Worm (Caenorhabditis elegans): ENCODE measurements around the gene clik-1.

Gene clik-1

DNA sequence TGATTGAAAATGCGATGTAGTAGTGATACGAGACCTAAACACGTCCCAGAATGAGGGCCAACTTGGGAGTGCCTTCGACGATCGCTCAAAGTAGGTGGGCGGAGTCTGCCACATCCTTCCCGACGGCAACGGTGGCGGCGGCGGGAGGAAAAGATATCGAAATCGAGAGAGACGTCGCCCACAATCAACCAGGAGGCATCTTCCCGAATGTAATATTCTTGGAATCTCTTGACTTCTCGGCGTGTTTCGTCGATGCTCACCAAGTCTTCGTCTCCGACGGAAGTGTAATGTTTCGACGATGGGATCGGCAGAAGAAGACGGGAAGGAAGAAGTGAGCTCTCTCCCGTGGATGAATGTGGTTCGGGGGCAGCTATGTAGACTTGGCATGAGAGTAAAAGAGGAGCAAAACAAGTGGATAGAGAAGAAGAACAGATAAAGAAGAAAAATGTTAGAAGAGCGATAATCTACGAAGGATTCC, at the start of gene clik-1, which contains the start of gene T25F10.1:
Gene clik-1 (minus strand): TSS at position 281 of the 478 bp plus-strand sequence.
Gene T25F10.1 (plus strand): TSS at position 51 of the 478 bp plus-strand sequence.
- TF ChIP-seq unc-98 (GFP tag; IDR thresholded peaks at IDR 0.05) (no peak), snu-23 (GFP tag; optimal IDR thresholded peaks at IDR 0.05) (peak; percentile 49), lin-13 (GFP tag; optimal IDR thresholded peaks at IDR 0.05) (no peak), lin-14 (GFP tag; optimal IDR thresholded peaks at IDR 0.05) (peak; percentile 83), dsc-1 (tag; optimal IDR thresholded peaks at IDR 0.05) (peak; percentile 63), jun-1 (tag; optimal IDR thresholded peaks at IDR 0.05) (no peak), fkh-4 (tag; optimal IDR thresholded peaks at IDR 0.05; ENCODE audit: borderline replicate concordance) (peak; percentile 22), egl-27 (tag; optimal IDR thresholded peaks at IDR 0.05) (no peak), zag-1 (tag; optimal IDR thresholded peaks at IDR 0.05) (no peak), fkh-8 (tag; optimal IDR thresholded peaks at IDR 0.05) (no peak), ztf-11 (tag; optimal IDR thresholded peaks at IDR 0.05) (no peak), nhr-76 (tag; optimal IDR thresholded peaks at IDR 0.05) (no peak), fkh-10 (GFP tag; optimal IDR thresholded peaks at IDR 0.05) (no peak), nhr-84 (tag; optimal IDR thresholded peaks at IDR 0.05) (no peak), nhr-85 (tag) (peak; percentile 35), ceh-88 (GFP tag; IDR thresholded peaks at IDR 0.05) (no peak), nhr-90 (tag; optimal IDR thresholded peaks at IDR 0.05; ENCODE audit: poor library complexity) (no peak), nhr-71 (tag; optimal IDR thresholded peaks at IDR 0.05) (peak; percentile 80), nhr-77 (tag; optimal IDR thresholded peaks at IDR 0.05) (no peak), pag-3 (tag; optimal IDR thresholded peaks at IDR 0.05; ENCODE audit: borderline replicate concordance, insufficient read depth) (peak; percentile 97), nhr-11 (tag; optimal IDR thresholded peaks at IDR 0.05) (no peak), grh-1 (GFP tag; IDR thresholded peaks at IDR 0.05) (no peak), F16B12.6 (tag; optimal IDR thresholded peaks at IDR 0.05) (no peak), C04F5.9 (tag; optimal IDR thresholded peaks at IDR 0.05) (no peak), rnt-1 (tag; optimal IDR thresholded peaks at IDR 0.05) (peak; percentile 76), aha-1 (tag; optimal IDR thresholded peaks at IDR 0.05) (no peak), ets-5 (GFP tag; IDR thresholded peaks at IDR 0.05) (no peak), mdl-1 (tag; optimal IDR thresholded peaks at IDR 0.05) (no peak), ceh-90 (tag; optimal IDR thresholded peaks at IDR 0.05) (no peak), efl-1 (optimal IDR thresholded peaks at IDR 0.05) (no peak), efl-1 (GFP tag; optimal IDR thresholded peaks at IDR 0.05 in 1 of 2) (peak in 1 of 2 experiments; percentile 11), mep-1 (tag; optimal IDR thresholded peaks at IDR 0.05) (peak; percentile 13), nhr-20 (tag; optimal IDR thresholded peaks at IDR 0.05) (peak; percentile 17), nhr-19 (GFP tag; conservative IDR thresholded peaks at IDR 0.05) (peak; percentile 52), pqm-1 (tag; optimal IDR thresholded peaks at IDR 0.05) (no peak), lsy-2 (tag; optimal IDR thresholded peaks at IDR 0.05) (peak in 1 of 2 experiments; percentile 28), C34B4.2 (tag; optimal IDR thresholded peaks at IDR 0.05) (no peak), lir-3 (tag; optimal IDR thresholded peaks at IDR 0.05; ENCODE audit: poor library complexity) (no peak), unc-130 (tag; optimal IDR thresholded peaks at IDR 0.05) (peak; percentile 54), sup-37 (GFP tag; optimal IDR thresholded peaks at IDR 0.05) (peak; percentile 46), Y116A8C.19 (tag; optimal IDR thresholded peaks at IDR 0.05; ENCODE audit: borderline replicate concordance) (no peak), mab-9 (GFP tag; IDR thresholded peaks at IDR 0.05) (no peak), elt-2 (tag; optimal IDR thresholded peaks at IDR 0.05) (no peak), sptf-1 (tag; optimal IDR thresholded peaks at IDR 0.05) (no peak)

- TF ChIP-seq ztf-11 (tag; optimal IDR thresholded peaks at IDR 0.05) (no peak), fkh-8 (tag; optimal IDR thresholded peaks at IDR 0.05) (peak; percentile 48), ceh-82 (tag; optimal IDR thresholded peaks at IDR 0.05) (no peak), sptf-1 (tag; optimal IDR thresholded peaks at IDR 0.05) (no peak), hlh-4 (tag; optimal IDR thresholded peaks at IDR 0.05) (peak; percentile 7)
These were observed 48.7 kb upstream of the clik-1 start, which contains the start of gene dmsr-14 for ce11 chrV:6817184-6817583. Gene dmsr-14, minus strand, starts transcription at chrV:6817284.

Measured in whole organism, L1 larva.